Fruit fly (Drosophila melanogaster) whole organism, prepupa: Measurements from ENCODE around the gene CG17129.

Experiments used
- Blimp-1 ChIP-seq: fragments of 200-800 bp; sonication (Bioruptor generic); optimal IDR thresholded peaks from 3 replicates; lab custom pipeline; 2017; ENCODE audit warnings: missing biosample characterization, missing genetic modification characterization, mild to moderate bottlenecking, moderate library complexity, missing genetic modification reagents
- CG10669 ChIP-seq: fragments of 200-800 bp; sonication (Bioruptor generic); optimal IDR thresholded peaks from 3 replicates; lab custom pipeline; 2018; ENCODE audit warnings: missing biosample characterization, mild to moderate bottlenecking, missing genetic modification characterization, moderate library complexity
- CG11294 ChIP-seq: fragments of 200-800 bp; sonication (Bioruptor generic); IDR thresholded peaks from 2 replicates; pipeline ENCODE4 v1.3.6; 2022; ENCODE audit warnings: missing biosample characterization, missing genetic modification characterization
- CG11762 ChIP-seq: fragments of 200-800 bp; sonication (Bioruptor generic); optimal IDR thresholded peaks from 3 replicates; lab custom pipeline; 2016; ENCODE audit warnings: missing biosample characterization, missing genetic modification characterization; ENCODE audit not compliant: insufficient read depth
- CG11902 ChIP-seq: fragments of 200-800 bp; sonication (Bioruptor generic); optimal IDR thresholded peaks from 3 replicates; lab custom pipeline; 2016; ENCODE audit warnings: missing biosample characterization, missing genetic modification characterization
- CG1621 ChIP-seq: fragments of 200-800 bp; sonication (Bioruptor generic); optimal IDR thresholded peaks from 3 replicates; lab custom pipeline; 2018; ENCODE audit warnings: missing biosample characterization, mild to moderate bottlenecking, missing genetic modification characterization
- CG3032 ChIP-seq: fragments of 200-800 bp; optimal IDR thresholded peaks from 2 replicates; lab custom pipeline; 2019; ENCODE audit warnings: missing biosample characterization, mild to moderate bottlenecking, missing genetic modification characterization, moderate library complexity
- CG32006 ChIP-seq: fragments of 200-800 bp; sonication (Bioruptor generic); optimal IDR thresholded peaks from 3 replicates; lab custom pipeline; 2017; ENCODE audit warnings: missing biosample characterization, mild to moderate bottlenecking, missing genetic modification characterization
- CG34406 ChIP-seq: fragments of 200-800 bp; sonication (Bioruptor generic); optimal IDR thresholded peaks from 3 replicates; lab custom pipeline; 2016; ENCODE audit warnings: missing biosample characterization, missing genetic modification characterization
- CG3919 ChIP-seq: fragments of 200-800 bp; sonication (Bioruptor generic); optimal IDR thresholded peaks from 3 replicates; lab custom pipeline; 2016; ENCODE audit warnings: missing biosample characterization, missing genetic modification characterization
- CG4318 ChIP-seq: fragments of 200-800 bp; sonication (Bioruptor generic); optimal IDR thresholded peaks from 3 replicates; lab custom pipeline; 2017; ENCODE audit warnings: missing biosample characterization, mild to moderate bottlenecking, missing genetic modification characterization
- CG6163 ChIP-seq: fragments of 200-800 bp; sonication (Bioruptor generic); IDR thresholded peaks from 3 replicates; pipeline ENCODE4 v1.3.6; 2022; ENCODE audit warnings: missing biosample characterization, missing genetic modification characterization
- CG6276 ChIP-seq: fragments of 200-800 bp; sonication (Bioruptor generic); optimal IDR thresholded peaks from 2 replicates; lab custom pipeline; 2017; ENCODE audit warnings: missing biosample characterization, mild to moderate bottlenecking, missing genetic modification characterization
- CG6792 ChIP-seq: fragments of 200-800 bp; sonication (Bioruptor generic); optimal IDR thresholded peaks from 3 replicates; lab custom pipeline; 2016; ENCODE audit warnings: missing biosample characterization, missing genetic modification characterization
- CG8119 ChIP-seq: fragments of 200-800 bp; sonication (Bioruptor generic); IDR thresholded peaks from 3 replicates; pipeline ENCODE4 v1.3.6; 2022; ENCODE audit warnings: missing biosample characterization, missing genetic modification characterization
- CG8319 ChIP-seq: fragments of 200-800 bp; sonication (Bioruptor generic); optimal IDR thresholded peaks from 3 replicates; lab custom pipeline; 2016; ENCODE audit warnings: missing biosample characterization, missing genetic modification characterization
- CG8632 ChIP-seq: fragments of 200-800 bp; sonication (Bioruptor generic); optimal IDR thresholded peaks from 3 replicates; lab custom pipeline; 2016; ENCODE audit warnings: missing biosample characterization, missing genetic modification characterization
- CG9139 ChIP-seq: fragments of 200-800 bp; sonication (Bioruptor generic); optimal IDR thresholded peaks from 3 replicates; lab custom pipeline; 2017; ENCODE audit warnings: missing biosample characterization, mild to moderate bottlenecking, missing genetic modification characterization
- Eip75B ChIP-seq: fragments of 200-800 bp; sonication (Bioruptor generic); optimal IDR thresholded peaks from 3 replicates; lab custom pipeline; 2016; ENCODE audit warnings: missing biosample characterization, missing genetic modification characterization
- Eip78C ChIP-seq: fragments of 200-800 bp; sonication (Bioruptor generic); peaks from one replicate; lab custom pipeline; 2016; ENCODE audit warnings: missing biosample characterization, missing genetic modification characterization
- Eip93F ChIP-seq: fragments of 200-800 bp; sonication (Bioruptor generic); optimal IDR thresholded peaks from 2 replicates; lab custom pipeline; 2016; ENCODE audit warnings: missing biosample characterization, mild to moderate bottlenecking, missing genetic modification characterization
- Ets21C ChIP-seq: fragments of 200-800 bp; sonication (Bioruptor generic); optimal IDR thresholded peaks from 3 replicates; lab custom pipeline; 2016; ENCODE audit warnings: missing biosample characterization, missing genetic modification characterization
- Ets96B ChIP-seq: fragments of 200-800 bp; optimal IDR thresholded peaks from 2 replicates; lab custom pipeline; 2019; ENCODE audit warnings: missing biosample characterization, mild to moderate bottlenecking, missing genetic modification characterization, moderate library complexity
- Hr4 ChIP-seq: fragments of 200-800 bp; sonication (Bioruptor generic); optimal IDR thresholded peaks from 3 replicates; lab custom pipeline; 2016; ENCODE audit warnings: missing biosample characterization, missing genetic modification characterization
- Lpt ChIP-seq: fragments of 200-800 bp; sonication (Bioruptor generic); optimal IDR thresholded peaks from 3 replicates; lab custom pipeline; 2016; ENCODE audit warnings: missing biosample characterization, missing genetic modification characterization
- Met ChIP-seq: fragments of 200-800 bp; sonication (Bioruptor generic); optimal IDR thresholded peaks from 3 replicates; lab custom pipeline; 2016; ENCODE audit warnings: missing biosample characterization, missing genetic modification characterization
- OdsH ChIP-seq: fragments of 200-800 bp; sonication (Bioruptor generic); optimal IDR thresholded peaks from 3 replicates; lab custom pipeline; 2016; ENCODE audit warnings: missing biosample characterization, missing genetic modification characterization
- Smox ChIP-seq: fragments of 200-800 bp; sonication (Bioruptor generic); optimal IDR thresholded peaks from 3 replicates; lab custom pipeline; 2016; ENCODE audit warnings: missing biosample characterization, missing genetic modification characterization
- Sox102F ChIP-seq: fragments of 200-800 bp; sonication (Bioruptor generic); optimal IDR thresholded peaks from 2 replicates; lab custom pipeline; 2016; ENCODE audit warnings: missing biosample characterization, mild to moderate bottlenecking, missing genetic modification characterization
- Sox14 ChIP-seq: fragments of 200-800 bp; sonication (Bioruptor generic); optimal IDR thresholded peaks from 3 replicates; lab custom pipeline; 2016; ENCODE audit warnings: missing biosample characterization, missing genetic modification characterization
- eg ChIP-seq: fragments of 200-800 bp; sonication (Bioruptor generic); IDR thresholded peaks from 3 replicates; pipeline ENCODE4 v1.3.6; 2022; ENCODE audit warnings: missing biosample characterization, missing genetic modification characterization
- esn ChIP-seq: fragments of 200-800 bp; sonication (Bioruptor generic); optimal IDR thresholded peaks from 2 replicates; lab custom pipeline; 2016; ENCODE audit warnings: missing biosample characterization, mild to moderate bottlenecking, missing genetic modification characterization, moderate library complexity
- fd59A ChIP-seq: fragments of 200-800 bp; sonication (Bioruptor generic); optimal IDR thresholded peaks from 2 replicates; lab custom pipeline; 2017; ENCODE audit warnings: missing biosample characterization, mild to moderate bottlenecking, missing genetic modification characterization, missing genetic modification reagents
- fd85E ChIP-seq: fragments of 200-800 bp; sonication (Bioruptor generic); optimal IDR thresholded peaks from 3 replicates; lab custom pipeline; 2016; ENCODE audit warnings: missing biosample characterization, missing genetic modification characterization
- lz ChIP-seq: fragments of 200-800 bp; sonication (Bioruptor generic); optimal IDR thresholded peaks from 3 replicates; lab custom pipeline; 2016; ENCODE audit warnings: missing biosample characterization, missing genetic modification characterization
- net ChIP-seq: fragments of 200-800 bp; sonication (Bioruptor generic); optimal IDR thresholded peaks from 3 replicates; lab custom pipeline; 2016; ENCODE audit warnings: missing biosample characterization, missing genetic modification characterization
- pdm3 ChIP-seq: fragments of 200-800 bp; sonication (Bioruptor generic); optimal IDR thresholded peaks from 3 replicates; lab custom pipeline; 2016; ENCODE audit warnings: missing biosample characterization, missing genetic modification characterization
- svp ChIP-seq: fragments of 200-800 bp; sonication (Bioruptor generic); peaks from one replicate; lab custom pipeline; 2016; ENCODE audit warnings: missing biosample characterization, missing genetic modification characterization
- topi ChIP-seq: fragments of 200-800 bp; sonication (Bioruptor generic); optimal IDR thresholded peaks from 3 replicates; lab custom pipeline; 2016; ENCODE audit warnings: missing biosample characterization, missing genetic modification characterization
- vri ChIP-seq: fragments of 200-800 bp; sonication (Bioruptor generic); optimal IDR thresholded peaks from 3 replicates; lab custom pipeline; 2016; ENCODE audit warnings: missing biosample characterization, mild to moderate bottlenecking, missing genetic modification characterization

Gene CG17129

DNA sequence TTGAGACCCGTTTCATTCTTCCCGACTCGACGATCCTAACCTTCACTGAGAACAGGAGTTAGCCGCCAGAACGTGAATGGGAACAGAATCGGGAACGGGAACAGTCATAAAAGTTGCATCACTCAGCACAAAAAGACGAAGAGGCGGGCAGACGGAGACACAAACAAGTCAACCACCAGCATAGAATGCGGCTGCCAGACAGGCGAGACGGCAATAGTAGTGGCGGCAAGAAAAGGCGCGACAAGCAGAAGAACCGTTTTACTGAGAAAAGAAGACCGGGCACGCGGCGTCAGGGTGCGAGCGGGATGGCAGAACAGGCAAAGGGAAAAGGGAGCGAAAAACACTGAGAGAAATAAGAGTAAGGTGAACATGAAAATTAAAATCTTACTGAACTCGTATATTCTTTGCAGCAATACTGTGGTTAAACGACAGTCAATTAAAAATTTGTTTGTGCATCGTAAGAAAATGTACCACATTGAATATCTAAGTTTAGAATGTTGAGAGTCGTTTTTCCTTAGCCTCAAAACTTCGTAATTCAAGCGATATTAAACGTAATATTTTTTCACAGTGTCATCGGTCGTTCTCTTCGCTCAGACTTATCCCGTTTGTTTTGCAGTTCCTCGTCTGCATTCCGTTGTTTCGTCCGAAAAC lies 39.7 kb downstream of the CG17129 start (continued):
- peak; percentile 78 for TF ChIP-seq fd85E (GFP tag; lab: Kevin White, UChicago)
- peak; percentile 94 for TF ChIP-seq Sox102F (GFP tag; lab: Kevin White, UChicago)
- peak; percentile 90 for TF ChIP-seq CG32006 (GFP tag; lab: Kevin White, UChicago)
- TF ChIP-seq CG3032 (tag; lab: Kevin White, UChicago), result peak; percentile 92
- peak; percentile 94 for TF ChIP-seq vri (GFP tag; lab: Kevin White, UChicago)
- TF ChIP-seq pdm3, result peak; percentile 93
- peak; percentile 95 for TF ChIP-seq topi (GFP tag; lab: Kevin White, UChicago)
- TF ChIP-seq CG6163 (GFP tag; lab: Robert Waterston, UW), result peak; percentile 92
- TF ChIP-seq eg (GFP tag; lab: Robert Waterston, UW), result peak; percentile 84
- peak; percentile 90 for TF ChIP-seq CG34406 (GFP tag; lab: Kevin White, UChicago)
- TF ChIP-seq Hr4 (GFP tag; lab: Kevin White, UChicago), result peak; percentile 87
- peak; percentile 91 for TF ChIP-seq Ets96B
- peak; percentile 95 for TF ChIP-seq Sox14 (GFP tag; lab: Kevin White, UChicago)
- peak; percentile 86 for TF ChIP-seq CG8119 (GFP tag; lab: Robert Waterston, UW)
- peak; percentile 87 for TF ChIP-seq CG11902 (GFP tag; lab: Kevin White, UChicago)
- TF ChIP-seq esn, result peak; percentile 97
- peak; percentile 90 for TF ChIP-seq CG9139 (GFP tag; lab: Kevin White, UChicago)
- peak; percentile 90 for TF ChIP-seq CG8632 (GFP tag; lab: Kevin White, UChicago)
- TF ChIP-seq Met (GFP tag; lab: Kevin White, UChicago), result peak; percentile 95
- TF ChIP-seq Eip75B (GFP tag; lab: Kevin White, UChicago), result peak; percentile 93
- peak; percentile 92 for TF ChIP-seq CG1621 (tag; lab: Kevin White, UChicago)
- TF ChIP-seq CG6792 (GFP tag; lab: Kevin White, UChicago), result peak; percentile 94
- TF ChIP-seq CG11762 (GFP tag; lab: Kevin White, UChicago), result peak; percentile 92
- TF ChIP-seq fd59A, result peak; percentile 92
- TF ChIP-seq Ets21C, result peak; percentile 93
- TF ChIP-seq CG4318 (GFP tag; lab: Kevin White, UChicago), result peak; percentile 75
- peak; percentile 95 for TF ChIP-seq CG3919 (GFP tag; lab: Kevin White, UChicago)
- peak; percentile 94 for TF ChIP-seq Smox (GFP tag; lab: Kevin White, UChicago)
- peak; percentile 91 for TF ChIP-seq CG10669
- peak; percentile 49 for TF ChIP-seq CG11294
- peak; percentile 80 for TF ChIP-seq Eip93F (GFP tag; lab: Kevin White, UChicago)
- peak; percentile 90 for TF ChIP-seq net (GFP tag; lab: Kevin White, UChicago)

DNA sequence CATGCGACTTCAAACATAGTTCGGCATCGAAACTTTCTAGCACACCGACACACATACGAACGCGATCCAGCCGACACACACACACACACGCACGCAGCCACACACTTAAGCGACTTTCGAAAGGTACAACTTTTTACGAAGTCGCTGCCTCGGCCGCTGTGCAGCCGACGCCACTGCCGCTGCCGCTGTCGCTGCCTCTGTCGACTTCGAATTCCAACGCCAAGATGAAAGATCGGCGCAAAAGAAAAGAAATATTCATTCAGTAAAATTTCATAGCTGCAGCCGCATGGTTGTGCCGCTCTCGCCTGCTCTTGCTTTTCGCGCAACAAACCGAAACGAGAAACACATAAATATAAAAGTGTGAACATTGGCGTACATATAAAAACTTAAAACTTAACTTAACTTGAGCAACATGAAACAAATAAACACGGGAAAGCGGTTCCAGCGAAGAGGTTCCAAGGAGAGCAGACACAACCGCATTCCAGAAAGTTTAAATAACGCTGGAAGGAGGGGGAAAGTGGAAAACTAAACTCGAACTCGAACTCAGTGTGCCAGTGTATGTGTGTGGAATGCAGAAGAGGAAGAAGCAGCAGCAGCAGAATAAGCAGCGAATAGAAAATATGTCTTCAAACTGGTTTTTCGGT lies 40.5 kb downstream of the CG17129 start:
- no peak for TF ChIP-seq Lpt
- peak; percentile 41 for TF ChIP-seq Eip78C (GFP tag; lab: Kevin White, UChicago)
- no peak for TF ChIP-seq lz (GFP tag; lab: Kevin White, UChicago)
- TF ChIP-seq Ets21C, result no peak
- TF ChIP-seq CG8319 (GFP tag; lab: Kevin White, UChicago), result no peak
- TF ChIP-seq CG9139 (GFP tag; lab: Kevin White, UChicago), result no peak
- peak; percentile 39 for TF ChIP-seq svp (GFP tag; lab: Kevin White, UChicago)
- no peak for TF ChIP-seq Blimp-1
- no peak for TF ChIP-seq OdsH (GFP tag; lab: Kevin White, UChicago)
- no peak for TF ChIP-seq CG10669
- no peak for TF ChIP-seq CG11294
- peak; percentile 18 for TF ChIP-seq CG6276 (GFP tag; lab: Kevin White, UChicago)
